Worm (Caenorhabditis elegans) whole organism, midembryonic: ENCODE data around the gene B0496.11.

Experiments
- flt-1 ChIP-seq: fragments of 200-800 bp; sonication (Bioruptor generic); IDR thresholded peaks from 2 replicates; pipeline ENCODE4 v1.3.6; 2022; ENCODE audit warnings: missing genetic modification characterization, missing compliant biosample characterization
- med-1 ChIP-seq: sonication (generic microtip); optimal IDR thresholded peaks from 2 replicates; lab custom pipeline; 2017; ENCODE audit warnings: missing genetic modification characterization, mild to moderate bottlenecking, missing compliant biosample characterization, antibody characterized with exemption, missing genetic modification reagents; ENCODE audit not compliant: insufficient read depth
- ref-1 ChIP-seq: fragments of 200-800 bp; sonication (Bioruptor generic); conservative IDR thresholded peaks from 2 replicates; pipeline ENCODE4 v1.3.6; 2022; ENCODE audit warnings: missing genetic modification reagents, missing genetic modification characterization, missing compliant biosample characterization
- tab-1 ChIP-seq: fragments of 200-800 bp; sonication (Bioruptor generic); IDR thresholded peaks from 2 replicates; pipeline ENCODE4 v1.3.6; 2022; ENCODE audit warnings: missing genetic modification characterization, missing compliant biosample characterization
- ztf-29 ChIP-seq: fragments of 200-800 bp; sonication (Bioruptor generic); IDR thresholded peaks from 2 replicates; pipeline ENCODE4 v1.3.6; 2022; ENCODE audit warnings: missing genetic modification reagents, missing genetic modification characterization, missing compliant biosample characterization

DNA sequence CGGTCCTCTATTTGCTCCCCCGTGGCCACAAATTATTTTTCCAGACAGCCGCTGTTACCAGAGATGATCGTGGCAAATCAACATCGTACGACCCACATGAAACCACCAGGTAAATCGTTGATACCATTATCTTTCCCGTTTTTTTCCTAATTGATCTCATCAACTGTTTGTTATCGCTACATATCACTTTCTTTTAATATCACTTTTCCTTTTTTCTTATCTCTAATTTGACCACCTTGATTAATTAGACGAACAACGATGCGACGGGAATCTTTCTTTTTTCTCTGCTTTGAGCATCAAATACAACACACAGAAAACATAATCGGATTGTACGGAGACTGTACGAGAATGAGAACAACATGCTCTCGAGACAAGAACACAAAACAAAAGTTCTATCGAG is 6.5 kb upstream of the B0496.11 start:
- TF ChIP-seq ztf-29 (GFP tag; lab: Robert Waterston, UW) (no peak), flt-1 (GFP tag; lab: Robert Waterston, UW) (no peak), med-1 (no peak), ref-1 (no peak), tab-1 (GFP tag; lab: Robert Waterston, UW) (no peak)
